Fruit fly (Drosophila melanogaster) whole organism, embryonic: ENCODE measurements around the gene Atac2.

Source experiments
- Abd-B ChIP-seq: fragments of 200-800 bp; sonication (Bioruptor generic); optimal IDR thresholded peaks from 2 replicates; lab custom pipeline; 2018; ENCODE audit warnings: missing biosample characterization, mild to moderate bottlenecking, missing genetic modification characterization, moderate library complexity
- BEAF-32 ChIP-seq: fragments of 200-800 bp; sonication (Bioruptor generic); optimal IDR thresholded peaks from 3 replicates; lab custom pipeline; 2017; ENCODE audit warnings: missing biosample characterization, missing genetic modification characterization, mild to moderate bottlenecking, moderate library complexity, missing genetic modification reagents
- CG10462 ChIP-seq: fragments of 200-800 bp; sonication (Bioruptor generic); optimal IDR thresholded peaks from 2 replicates; lab custom pipeline; 2016; ENCODE audit warnings: missing biosample characterization, missing genetic modification characterization
- CG11247 ChIP-seq: fragments of 200-800 bp; sonication (Bioruptor generic); IDR thresholded peaks from 2 replicates; pipeline ENCODE4 v1.3.6; 2022; ENCODE audit warnings: missing biosample characterization, missing genetic modification characterization
- CG11504 ChIP-seq: fragments of 200-800 bp; sonication (Bioruptor generic); optimal IDR thresholded peaks from 3 replicates; lab custom pipeline; 2019; ENCODE audit warnings: missing biosample characterization, mild to moderate bottlenecking, missing genetic modification characterization, moderate library complexity
- CG13123 ChIP-seq: fragments of 200-800 bp; sonication (Bioruptor generic); optimal IDR thresholded peaks from 2 replicates; lab custom pipeline; 2016; ENCODE audit warnings: missing biosample characterization, missing genetic modification characterization
- CG13287 ChIP-seq: fragments of 200-800 bp; sonication (Bioruptor generic); IDR thresholded peaks from 2 replicates; pipeline ENCODE4 v1.3.6; 2022; ENCODE audit warnings: missing biosample characterization, missing genetic modification characterization; ENCODE audit not compliant: partially characterized antibody
- CG14441 ChIP-seq: fragments of 200-800 bp; sonication (Bioruptor generic); IDR thresholded peaks from 2 replicates; pipeline ENCODE4 v1.3.6; 2022; ENCODE audit warnings: missing biosample characterization, missing genetic modification characterization
- CG15073 ChIP-seq: fragments of 200-800 bp; sonication (Bioruptor generic); optimal IDR thresholded peaks from 2 replicates; lab custom pipeline; 2016; ENCODE audit warnings: missing biosample characterization, missing genetic modification characterization
- CG15514 ChIP-seq: fragments of 200-800 bp; sonication (Bioruptor generic); optimal IDR thresholded peaks from 3 replicates; lab custom pipeline; 2017; ENCODE audit warnings: missing biosample characterization, missing genetic modification characterization, mild to moderate bottlenecking, moderate library complexity, missing genetic modification reagents
- CG17361 ChIP-seq: fragments of 200-800 bp; sonication (Bioruptor generic); IDR thresholded peaks from 3 replicates; pipeline ENCODE4 v1.3.6; 2022; ENCODE audit warnings: missing biosample characterization, missing genetic modification characterization
- CG17385 ChIP-seq: fragments of 200-800 bp; sonication (Bioruptor generic); optimal IDR thresholded peaks from 3 replicates; lab custom pipeline; 2018; ENCODE audit warnings: missing biosample characterization, mild to moderate bottlenecking, missing genetic modification characterization
- CG18476 ChIP-seq: fragments of 200-800 bp; sonication (Bioruptor generic); optimal IDR thresholded peaks from 2 replicates; lab custom pipeline; 2016; ENCODE audit warnings: missing biosample characterization, mild to moderate bottlenecking, missing genetic modification characterization
- CG2129 ChIP-seq: fragments of 200-800 bp; sonication (Bioruptor generic); IDR thresholded peaks from 2 replicates; pipeline ENCODE4 v1.3.6; 2022; ENCODE audit warnings: missing biosample characterization, missing genetic modification characterization; ENCODE audit not compliant: partially characterized antibody
- CG31365 ChIP-seq: fragments of 200-800 bp; sonication (Bioruptor generic); optimal IDR thresholded peaks from 2 replicates; lab custom pipeline; 2018; ENCODE audit warnings: missing biosample characterization, mild to moderate bottlenecking, missing genetic modification characterization
- CG34422 ChIP-seq: fragments of 200-800 bp; sonication (Bioruptor generic); IDR thresholded peaks from 3 replicates; pipeline ENCODE4 v1.3.6; 2022; ENCODE audit warnings: missing biosample characterization, missing genetic modification characterization
- CG3838 ChIP-seq: fragments of 200-800 bp; sonication (Bioruptor generic); optimal IDR thresholded peaks from 3 replicates; lab custom pipeline; 2016; ENCODE audit warnings: missing biosample characterization, missing genetic modification characterization
- CG3847 ChIP-seq: fragments of 200-800 bp; sonication (Bioruptor generic); IDR thresholded peaks from 2 replicates; pipeline ENCODE4 v1.3.6; 2022; ENCODE audit warnings: missing biosample characterization, missing genetic modification characterization
- CG4360 ChIP-seq: fragments of 200-800 bp; sonication (Bioruptor generic); IDR thresholded peaks from 2 replicates; pipeline ENCODE4 v1.3.6; 2022; ENCODE audit warnings: missing biosample characterization, missing genetic modification characterization
- CG5245 ChIP-seq: fragments of 200-800 bp; sonication (Bioruptor generic); optimal IDR thresholded peaks from 3 replicates; lab custom pipeline; 2016; ENCODE audit warnings: missing biosample characterization, missing genetic modification characterization
- CG6175 ChIP-seq: fragments of 200-800 bp; sonication (Bioruptor generic); IDR thresholded peaks from 3 replicates; pipeline ENCODE4 v1.3.6; 2022; ENCODE audit warnings: missing biosample characterization, missing genetic modification characterization
- CG8290 ChIP-seq, 3 experiments: fragments of 200-800 bp; sonication (Bioruptor generic); optimal IDR thresholded peaks; 2 replicates each; lab custom pipeline; 2016 to 2019; ENCODE audit warnings: missing biosample characterization in 3 of 3, missing genetic modification characterization in 3 of 3, mild to moderate bottlenecking in 2 of 3, moderate library complexity in 1 of 3
- CG8478 ChIP-seq: fragments of >200 bp; optimal IDR thresholded peaks from 2 replicates; lab custom pipeline; 2018
- CG9817 ChIP-seq: fragments of 200-800 bp; sonication (Bioruptor generic); optimal IDR thresholded peaks from 2 replicates; lab custom pipeline; 2018; ENCODE audit warnings: missing biosample characterization, mild to moderate bottlenecking, missing genetic modification characterization, moderate library complexity
- CHES-1-like ChIP-seq: fragments of 200-800 bp; sonication (Bioruptor generic); optimal IDR thresholded peaks from 2 replicates; lab custom pipeline; 2016; ENCODE audit warnings: missing biosample characterization, missing genetic modification characterization
- CkIIα-i1 ChIP-seq: fragments of 200-800 bp; sonication (Bioruptor generic); IDR thresholded peaks from 2 replicates; pipeline ENCODE4 v1.3.6; 2022; ENCODE audit warnings: missing biosample characterization, missing genetic modification characterization
- D19B ChIP-seq: fragments of 200-800 bp; sonication (Bioruptor generic); optimal IDR thresholded peaks from 2 replicates; lab custom pipeline; 2017; ENCODE audit warnings: missing biosample characterization, mild to moderate bottlenecking, missing genetic modification characterization
- Dip3 ChIP-seq: fragments of 200-800 bp; sonication (Bioruptor generic); optimal IDR thresholded peaks from 3 replicates; lab custom pipeline; 2016; ENCODE audit warnings: missing biosample characterization, missing genetic modification characterization
- GATAe ChIP-seq: fragments of 200-800 bp; sonication (Bioruptor generic); conservative IDR thresholded peaks from 2 replicates; pipeline ENCODE4 v1.3.6; 2022; ENCODE audit warnings: missing biosample characterization, missing genetic modification characterization
- HLH54F ChIP-seq: fragments of 200-800 bp; sonication (Bioruptor generic); optimal IDR thresholded peaks from 3 replicates; lab custom pipeline; 2016; ENCODE audit warnings: missing biosample characterization, missing genetic modification characterization
- HmgZ ChIP-seq: fragments of 200-800 bp; sonication (Bioruptor generic); optimal IDR thresholded peaks from 2 replicates; lab custom pipeline; 2018; ENCODE audit warnings: missing biosample characterization, mild to moderate bottlenecking, missing genetic modification characterization
- Lpt ChIP-seq: fragments of >200 bp; optimal IDR thresholded peaks from 2 replicates; lab custom pipeline; 2018; ENCODE audit warnings: missing biosample characterization, missing genetic modification characterization
- MESR4 ChIP-seq: fragments of 200-800 bp; sonication (Bioruptor generic); optimal IDR thresholded peaks from 2 replicates; lab custom pipeline; 2018; ENCODE audit warnings: missing biosample characterization, mild to moderate bottlenecking, missing genetic modification characterization, moderate library complexity
- Mes4 ChIP-seq: fragments of 200-800 bp; sonication (Bioruptor generic); optimal IDR thresholded peaks from 2 replicates; lab custom pipeline; 2016; ENCODE audit warnings: missing biosample characterization, missing genetic modification characterization
- Rx ChIP-seq: fragments of 200-800 bp; sonication (Bioruptor generic); IDR thresholded peaks from 2 replicates; pipeline ENCODE4 v1.3.6; 2022; ENCODE audit warnings: missing biosample characterization, missing genetic modification characterization
- Tbp ChIP-seq: fragments of >200 bp; optimal IDR thresholded peaks from 2 replicates; lab custom pipeline; 2018; ENCODE audit warnings: missing biosample characterization, missing genetic modification characterization
- YL-1 ChIP-seq: fragments of 200-800 bp; sonication (Bioruptor generic); optimal IDR thresholded peaks from 3 replicates; lab custom pipeline; 2017; ENCODE audit warnings: missing biosample characterization, mild to moderate bottlenecking, missing genetic modification characterization
- croc ChIP-seq: fragments of 200-800 bp; sonication (Bioruptor generic); conservative IDR thresholded peaks from 3 replicates; pipeline ENCODE4 v1.3.6; 2022; ENCODE audit warnings: missing biosample characterization, missing genetic modification characterization
- crol ChIP-seq: fragments of 200-800 bp; sonication (Bioruptor generic); IDR thresholded peaks from 2 replicates; pipeline ENCODE4 v1.3.6; 2022; ENCODE audit warnings: missing biosample characterization, missing genetic modification characterization
- dati ChIP-seq: fragments of 200-800 bp; sonication (Bioruptor generic); IDR thresholded peaks from 2 replicates; pipeline ENCODE4 v1.3.6; 2022; ENCODE audit warnings: missing biosample characterization, missing genetic modification characterization
- gfzf ChIP-seq: fragments of 200-800 bp; sonication (Bioruptor generic); optimal IDR thresholded peaks from 2 replicates; lab custom pipeline; 2016; ENCODE audit warnings: missing biosample characterization, mild to moderate bottlenecking, missing genetic modification characterization, moderate library complexity
- hb ChIP-seq: fragments of 200-800 bp; sonication (Bioruptor generic); IDR thresholded peaks from 3 replicates; pipeline ENCODE4 v1.3.6; 2022; ENCODE audit warnings: missing biosample characterization, missing genetic modification characterization; ENCODE audit not compliant: partially characterized antibody
- p53 ChIP-seq: fragments of 200-800 bp; sonication (Bioruptor generic); optimal IDR thresholded peaks from 2 replicates; lab custom pipeline; 2016; ENCODE audit warnings: missing biosample characterization, missing genetic modification characterization
- pum ChIP-seq: fragments of 200-800 bp; sonication (Bioruptor generic); optimal IDR thresholded peaks from 2 replicates; lab custom pipeline; 2016; ENCODE audit warnings: missing biosample characterization, missing genetic modification characterization
- rib ChIP-seq: fragments of 200-800 bp; sonication (Bioruptor generic); IDR thresholded peaks from 2 replicates; pipeline ENCODE4 v1.3.6; 2022; ENCODE audit warnings: missing biosample characterization, missing genetic modification characterization
- run ChIP-seq: fragments of 200-800 bp; sonication (Bioruptor generic); optimal IDR thresholded peaks from 3 replicates; lab custom pipeline; 2018; ENCODE audit warnings: missing biosample characterization, mild to moderate bottlenecking, missing genetic modification characterization
- salm ChIP-seq: fragments of 200-800 bp; sonication (Bioruptor generic); optimal IDR thresholded peaks from 2 replicates; lab custom pipeline; 2018; ENCODE audit warnings: missing biosample characterization, mild to moderate bottlenecking, missing genetic modification characterization
- slou ChIP-seq: fragments of 200-800 bp; sonication (Bioruptor generic); optimal IDR thresholded peaks from 3 replicates; lab custom pipeline; 2016; ENCODE audit warnings: missing biosample characterization, missing genetic modification characterization
- stwl ChIP-seq: fragments of 200-800 bp; sonication (Bioruptor generic); optimal IDR thresholded peaks from 3 replicates; lab custom pipeline; 2018; ENCODE audit warnings: missing biosample characterization, mild to moderate bottlenecking, missing genetic modification characterization, moderate library complexity
- tll ChIP-seq, 2 experiments: fragments of 200-800 bp in 1 of 2; fragments of >200 bp in 1 of 2; sonication (Bioruptor generic) in 1 of 2; optimal IDR thresholded peaks; 2 replicates each; lab custom pipeline; 2017 to 2019; ENCODE audit warnings: missing biosample characterization in 2 of 2, missing genetic modification characterization in 2 of 2, mild to moderate bottlenecking in 1 of 2, moderate library complexity in 1 of 2

The Atac2 gene

DNA sequence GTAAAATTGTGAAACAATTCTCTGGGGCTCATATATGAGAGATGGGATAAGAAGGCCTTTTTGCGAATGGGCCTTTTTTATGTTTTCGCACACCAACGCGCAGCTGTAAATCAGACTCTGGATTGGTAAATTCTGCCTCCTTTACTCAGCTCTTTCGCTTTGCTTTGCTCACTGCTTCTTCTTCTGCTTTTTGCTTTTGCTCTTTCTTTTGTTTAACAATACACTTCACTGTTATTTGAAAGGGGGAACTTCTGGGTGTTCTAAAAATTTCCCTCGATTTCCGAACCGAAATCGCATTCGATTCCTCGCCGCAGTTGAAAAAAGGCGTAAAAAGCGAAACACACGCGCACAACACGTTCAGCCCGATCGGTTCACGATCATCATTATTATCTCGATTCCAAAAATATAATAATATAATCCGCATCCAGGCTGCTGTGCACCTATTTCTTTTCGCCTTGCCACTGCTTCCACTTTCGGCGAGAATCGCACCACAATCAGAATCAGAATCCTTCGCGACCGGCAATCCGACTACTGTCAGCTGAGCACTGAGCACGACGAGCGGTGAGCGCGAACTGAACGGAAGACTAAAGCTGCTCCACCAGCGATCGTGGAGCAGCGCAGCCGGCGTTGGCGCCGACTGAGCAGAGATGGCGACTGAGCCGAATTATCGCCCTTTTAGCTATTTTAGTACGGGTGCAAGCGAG lies 40.2 kb downstream of the Atac2 start (continued):
- peak; percentile 35 for TF ChIP-seq HmgZ
- no peak for TF ChIP-seq CG8290 (GFP tag; optimal IDR thresholded peaks at IDR 0.05; lab: Kevin White, UChicago)
- TF ChIP-seq CG8290 (tag; optimal IDR thresholded peaks at IDR 0.05; lab: Kevin White, UChicago): peak in 1 of 2 experiments; percentile 57
- TF ChIP-seq Mes4: no peak
- no peak for TF ChIP-seq CG13123 (GFP tag; lab: Kevin White, UChicago)
- no peak for TF ChIP-seq YL-1 (GFP tag; lab: Kevin White, UChicago)
- 0 out of 3 replicates have a peak, but pooled peaks have one; percentile 20 for TF ChIP-seq CG17361 (GFP tag; lab: Robert Waterston, UW)
- no peak for TF ChIP-seq rib (GFP tag; lab: Robert Waterston, UW)
- TF ChIP-seq run: no peak
- TF ChIP-seq stwl (tag; lab: Kevin White, UChicago): no peak
- no peak for TF ChIP-seq gfzf (GFP tag; lab: Kevin White, UChicago)
- no peak for TF ChIP-seq pum (GFP tag; lab: Kevin White, UChicago)
- no peak for TF ChIP-seq CkIIα-i1 (GFP tag; lab: Robert Waterston, UW)
- no peak for TF ChIP-seq HLH54F (GFP tag; lab: Kevin White, UChicago)
- TF ChIP-seq dati: no peak
- TF ChIP-seq p53: no peak
- TF ChIP-seq Rx: no peak
- no peak for TF ChIP-seq croc (GFP tag; lab: Robert Waterston, UW)
- TF ChIP-seq BEAF-32 (GFP tag; lab: Kevin White, UChicago): no peak
- no peak for TF ChIP-seq CG3847 (GFP tag; lab: Robert Waterston, UW)
- TF ChIP-seq Abd-B (GFP tag; lab: Kevin White, UChicago): no peak
- TF ChIP-seq CG34422 (GFP tag; lab: Robert Waterston, UW): peak; percentile 40; the same call in 1 of the 3 replicates
- TF ChIP-seq CG13287: peak; percentile 39; the same call in 1 of the 2 replicates
- TF ChIP-seq CG11504: no peak
- TF ChIP-seq CG4360 (GFP tag; lab: Robert Waterston, UW): no peak
- TF ChIP-seq CG9817 (tag; lab: Kevin White, UChicago): no peak
- no peak for TF ChIP-seq CHES-1-like (GFP tag; lab: Kevin White, UChicago)
- no peak for TF ChIP-seq Tbp (GFP tag; lab: Kevin White, UChicago)
- no peak for TF ChIP-seq CG18476 (GFP tag; lab: Kevin White, UChicago)
- no peak for TF ChIP-seq hb (GFP tag; lab: Robert Waterston, UW)
- TF ChIP-seq tll (GFP tag; optimal IDR thresholded peaks at IDR 0.05; lab: Kevin White, UChicago): no peak
- no peak for TF ChIP-seq CG8478 (lab: Kevin White, UChicago)
- no peak for TF ChIP-seq CG15073
- TF ChIP-seq GATAe (GFP tag; lab: Robert Waterston, UW): peak; percentile 28; the same call in 1 of the 2 replicates
- no peak for TF ChIP-seq CG10462 (GFP tag; lab: Kevin White, UChicago)
- no peak for TF ChIP-seq CG31365 (tag; lab: Kevin White, UChicago)
- TF ChIP-seq CG15514 (GFP tag; lab: Kevin White, UChicago): no peak
- TF ChIP-seq Lpt (GFP tag; lab: Kevin White, UChicago): no peak
- no peak for TF ChIP-seq D19B
- no peak for TF ChIP-seq CG11247 (GFP tag; lab: Robert Waterston, UW)
- no peak for TF ChIP-seq CG2129 (GFP tag; lab: Robert Waterston, UW)
- no peak for TF ChIP-seq CG3838 (GFP tag; lab: Kevin White, UChicago)
- TF ChIP-seq slou (GFP tag; lab: Kevin White, UChicago): no peak
- TF ChIP-seq CG5245 (GFP tag; lab: Kevin White, UChicago): no peak
- TF ChIP-seq CG17385 (GFP tag; lab: Kevin White, UChicago): peak; percentile 9
- TF ChIP-seq crol (GFP tag; lab: Robert Waterston, UW): peak; percentile 40; the same call in 1 of the 2 replicates
- no peak for TF ChIP-seq Dip3
- 0 out of 3 replicates have a peak, but pooled peaks have one; percentile 21 for TF ChIP-seq CG6175 (GFP tag; lab: Robert Waterston, UW)
- no peak for TF ChIP-seq CG14441 (GFP tag; lab: Robert Waterston, UW)
- no peak for TF ChIP-seq MESR4 (GFP tag; lab: Kevin White, UChicago)
- no peak for TF ChIP-seq salm (tag; lab: Kevin White, UChicago)
